Fruit fly (Drosophila melanogaster) whole organism, embryonic: ENCODE results near the gene Acph-1.

Experiments
- CG30431 ChIP-seq: fragments of 200-800 bp; sonication (Bioruptor generic); optimal IDR thresholded peaks from 2 replicates; lab custom pipeline; 2017; ENCODE audit warnings: missing biosample characterization, missing genetic modification characterization
- CG34422 ChIP-seq: fragments of 200-800 bp; sonication (Bioruptor generic); IDR thresholded peaks from 3 replicates; pipeline ENCODE4 v1.3.6; 2022; ENCODE audit warnings: missing biosample characterization, missing genetic modification characterization
- CG6689 ChIP-seq: fragments of 200-800 bp; sonication (Bioruptor generic); IDR thresholded peaks from 2 replicates; pipeline ENCODE4 v1.3.6; 2022; ENCODE audit warnings: missing biosample characterization, missing genetic modification characterization
- CG6854 ChIP-seq: fragments of 200-800 bp; sonication (Bioruptor generic); optimal IDR thresholded peaks from 3 replicates; lab custom pipeline; 2017; ENCODE audit warnings: missing biosample characterization, mild to moderate bottlenecking, missing genetic modification characterization
- Hey ChIP-seq: fragments of 200-800 bp; sonication (Bioruptor generic); optimal IDR thresholded peaks from 3 replicates; lab custom pipeline; 2018; ENCODE audit warnings: missing biosample characterization, mild to moderate bottlenecking, missing genetic modification characterization
- Tbp ChIP-seq: fragments of >200 bp; optimal IDR thresholded peaks from 2 replicates; lab custom pipeline; 2018; ENCODE audit warnings: missing biosample characterization, missing genetic modification characterization
- Xbp1 ChIP-seq: fragments of 200-800 bp; sonication (Bioruptor generic); optimal IDR thresholded peaks from 3 replicates; lab custom pipeline; 2016; ENCODE audit warnings: missing biosample characterization, mild to moderate bottlenecking, missing genetic modification characterization
- chif ChIP-seq, 2 experiments: fragments of 200-800 bp; sonication (Bioruptor generic); optimal IDR thresholded peaks; 3 replicates each; lab custom pipeline; 2016; ENCODE audit warnings: missing biosample characterization in 2 of 2, missing genetic modification characterization in 2 of 2

- TF ChIP-seq chif (GFP tag; optimal IDR thresholded peaks at IDR 0.05; lab: Kevin White, UChicago) (no peak), Xbp1 (GFP tag; lab: Kevin White, UChicago) (no peak), Tbp (no peak), CG6854 (GFP tag; lab: Kevin White, UChicago) (no peak), Hey (tag; lab: Kevin White, UChicago) (peak; percentile 63), CG30431 (no peak), CG6689 (no peak), CG34422 (GFP tag; lab: Robert Waterston, UW) (no peak)
These were observed 16.0 kb upstream of the Acph-1 start, which contains the start of gene CG7912 for dm6 chr3R:30009173-30009572.
